Fruit fly (Drosophila melanogaster) whole organism, prepupa: ENCODE results near the gene CG12362.
A peak's percentile ranks its signal among the peaks of the same experiment; 100 is the strongest.

ENCODE experiments used
- Blimp-1 ChIP-seq: fragments of 200-800 bp; sonication (Bioruptor generic); optimal IDR thresholded peaks from 3 replicates; lab custom pipeline; 2017; ENCODE audit warnings: missing biosample characterization, missing genetic modification characterization, mild to moderate bottlenecking, moderate library complexity, missing genetic modification reagents
- CG10631 ChIP-seq: fragments of 200-800 bp; sonication (Bioruptor generic); optimal IDR thresholded peaks from 2 replicates; lab custom pipeline; 2016; ENCODE audit warnings: missing biosample characterization, missing genetic modification characterization
- CG11294 ChIP-seq: fragments of 200-800 bp; sonication (Bioruptor generic); IDR thresholded peaks from 2 replicates; pipeline ENCODE4 v1.3.6; 2022; ENCODE audit warnings: missing biosample characterization, missing genetic modification characterization
- CG11762 ChIP-seq: fragments of 200-800 bp; sonication (Bioruptor generic); optimal IDR thresholded peaks from 3 replicates; lab custom pipeline; 2016; ENCODE audit warnings: missing biosample characterization, missing genetic modification characterization; ENCODE audit not compliant: insufficient read depth
- CG11902 ChIP-seq: fragments of 200-800 bp; sonication (Bioruptor generic); optimal IDR thresholded peaks from 3 replicates; lab custom pipeline; 2016; ENCODE audit warnings: missing biosample characterization, missing genetic modification characterization
- CG15336 ChIP-seq: fragments of 200-800 bp; sonication (Bioruptor generic); IDR thresholded peaks from 2 replicates; pipeline ENCODE4 v1.3.6; 2022; ENCODE audit warnings: missing biosample characterization, missing genetic modification characterization
- CG1621 ChIP-seq: fragments of 200-800 bp; sonication (Bioruptor generic); optimal IDR thresholded peaks from 3 replicates; lab custom pipeline; 2018; ENCODE audit warnings: missing biosample characterization, mild to moderate bottlenecking, missing genetic modification characterization
- CG16779 ChIP-seq: fragments of 200-800 bp; sonication (Bioruptor generic); optimal IDR thresholded peaks from 3 replicates; lab custom pipeline; 2017; ENCODE audit warnings: missing biosample characterization, mild to moderate bottlenecking, missing genetic modification characterization
- CG31627 ChIP-seq: fragments of 200-800 bp; sonication (Bioruptor generic); optimal IDR thresholded peaks from 3 replicates; lab custom pipeline; 2016; ENCODE audit warnings: missing biosample characterization, missing genetic modification characterization
- CG3919 ChIP-seq: fragments of 200-800 bp; sonication (Bioruptor generic); optimal IDR thresholded peaks from 3 replicates; lab custom pipeline; 2016; ENCODE audit warnings: missing biosample characterization, missing genetic modification characterization
- CG4318 ChIP-seq: fragments of 200-800 bp; sonication (Bioruptor generic); optimal IDR thresholded peaks from 3 replicates; lab custom pipeline; 2017; ENCODE audit warnings: missing biosample characterization, mild to moderate bottlenecking, missing genetic modification characterization
- CG6808 ChIP-seq: fragments of 200-800 bp; sonication (Bioruptor generic); optimal IDR thresholded peaks from 3 replicates; lab custom pipeline; 2017; ENCODE audit warnings: missing biosample characterization, missing genetic modification characterization, mild to moderate bottlenecking, moderate library complexity, missing genetic modification reagents
- CG6854 ChIP-seq: fragments of 200-800 bp; sonication (Bioruptor generic); optimal IDR thresholded peaks from 2 replicates; lab custom pipeline; 2017; ENCODE audit warnings: missing biosample characterization, mild to moderate bottlenecking, missing genetic modification characterization
- CG7368 ChIP-seq: fragments of 200-800 bp; sonication (Bioruptor generic); optimal IDR thresholded peaks from 3 replicates; lab custom pipeline; 2016; ENCODE audit warnings: missing biosample characterization, missing genetic modification characterization
- CG8119 ChIP-seq: fragments of 200-800 bp; sonication (Bioruptor generic); IDR thresholded peaks from 3 replicates; pipeline ENCODE4 v1.3.6; 2022; ENCODE audit warnings: missing biosample characterization, missing genetic modification characterization
- CG8319 ChIP-seq: fragments of 200-800 bp; sonication (Bioruptor generic); optimal IDR thresholded peaks from 3 replicates; lab custom pipeline; 2016; ENCODE audit warnings: missing biosample characterization, missing genetic modification characterization
- CG9139 ChIP-seq: fragments of 200-800 bp; sonication (Bioruptor generic); optimal IDR thresholded peaks from 3 replicates; lab custom pipeline; 2017; ENCODE audit warnings: missing biosample characterization, mild to moderate bottlenecking, missing genetic modification characterization
- Eip75B ChIP-seq: fragments of 200-800 bp; sonication (Bioruptor generic); optimal IDR thresholded peaks from 3 replicates; lab custom pipeline; 2016; ENCODE audit warnings: missing biosample characterization, missing genetic modification characterization
- Eip78C ChIP-seq: fragments of 200-800 bp; sonication (Bioruptor generic); peaks from one replicate; lab custom pipeline; 2016; ENCODE audit warnings: missing biosample characterization, missing genetic modification characterization
- Eip93F ChIP-seq: fragments of 200-800 bp; sonication (Bioruptor generic); optimal IDR thresholded peaks from 2 replicates; lab custom pipeline; 2016; ENCODE audit warnings: missing biosample characterization, mild to moderate bottlenecking, missing genetic modification characterization
- Ets21C ChIP-seq: fragments of 200-800 bp; sonication (Bioruptor generic); optimal IDR thresholded peaks from 3 replicates; lab custom pipeline; 2016; ENCODE audit warnings: missing biosample characterization, missing genetic modification characterization
- Ets96B ChIP-seq: fragments of 200-800 bp; optimal IDR thresholded peaks from 2 replicates; lab custom pipeline; 2019; ENCODE audit warnings: missing biosample characterization, mild to moderate bottlenecking, missing genetic modification characterization, moderate library complexity
- Gug ChIP-seq: fragments of 200-800 bp; sonication (Bioruptor generic); IDR thresholded peaks from 2 replicates; pipeline ENCODE4 v1.3.6; 2022; ENCODE audit warnings: missing biosample characterization, missing genetic modification characterization
- Hr38 ChIP-seq: sonication (Bioruptor generic); optimal IDR thresholded peaks from 2 replicates; lab custom pipeline; 2016; ENCODE audit warnings: missing biosample characterization, missing genetic modification characterization
- Lpt ChIP-seq: fragments of 200-800 bp; sonication (Bioruptor generic); optimal IDR thresholded peaks from 3 replicates; lab custom pipeline; 2016; ENCODE audit warnings: missing biosample characterization, missing genetic modification characterization
- Met ChIP-seq: fragments of 200-800 bp; sonication (Bioruptor generic); optimal IDR thresholded peaks from 3 replicates; lab custom pipeline; 2016; ENCODE audit warnings: missing biosample characterization, missing genetic modification characterization
- OdsH ChIP-seq: fragments of 200-800 bp; sonication (Bioruptor generic); optimal IDR thresholded peaks from 3 replicates; lab custom pipeline; 2016; ENCODE audit warnings: missing biosample characterization, missing genetic modification characterization
- Smox ChIP-seq: fragments of 200-800 bp; sonication (Bioruptor generic); optimal IDR thresholded peaks from 3 replicates; lab custom pipeline; 2016; ENCODE audit warnings: missing biosample characterization, missing genetic modification characterization
- Sox102F ChIP-seq: fragments of 200-800 bp; sonication (Bioruptor generic); optimal IDR thresholded peaks from 2 replicates; lab custom pipeline; 2016; ENCODE audit warnings: missing biosample characterization, mild to moderate bottlenecking, missing genetic modification characterization
- Sox14 ChIP-seq: fragments of 200-800 bp; sonication (Bioruptor generic); optimal IDR thresholded peaks from 3 replicates; lab custom pipeline; 2016; ENCODE audit warnings: missing biosample characterization, missing genetic modification characterization
- Sox15 ChIP-seq: fragments of 200-800 bp; sonication (Bioruptor generic); optimal IDR thresholded peaks from 3 replicates; lab custom pipeline; 2016; ENCODE audit warnings: missing biosample characterization, missing genetic modification characterization
- acj6 ChIP-seq: fragments of 200-800 bp; sonication (Bioruptor generic); optimal IDR thresholded peaks from 3 replicates; lab custom pipeline; 2016; ENCODE audit warnings: missing biosample characterization, missing genetic modification characterization
- cyc ChIP-seq: fragments of 200-800 bp; sonication (Bioruptor generic); optimal IDR thresholded peaks from 3 replicates; lab custom pipeline; 2016; ENCODE audit warnings: missing biosample characterization, missing genetic modification characterization
- dac ChIP-seq: fragments of 200-800 bp; sonication (Bioruptor generic); optimal IDR thresholded peaks from 2 replicates; lab custom pipeline; 2017; ENCODE audit warnings: missing biosample characterization, mild to moderate bottlenecking, missing genetic modification characterization
- dsx ChIP-seq: fragments of 200-800 bp; optimal IDR thresholded peaks from 3 replicates; lab custom pipeline; 2019; ENCODE audit warnings: missing biosample characterization, mild to moderate bottlenecking, missing genetic modification characterization, moderate library complexity; ENCODE audit not compliant: poor library complexity, severe bottlenecking
- eg ChIP-seq: fragments of 200-800 bp; sonication (Bioruptor generic); IDR thresholded peaks from 3 replicates; pipeline ENCODE4 v1.3.6; 2022; ENCODE audit warnings: missing biosample characterization, missing genetic modification characterization
- fd59A ChIP-seq: fragments of 200-800 bp; sonication (Bioruptor generic); optimal IDR thresholded peaks from 2 replicates; lab custom pipeline; 2017; ENCODE audit warnings: missing biosample characterization, mild to moderate bottlenecking, missing genetic modification characterization, missing genetic modification reagents
- fd85E ChIP-seq: fragments of 200-800 bp; sonication (Bioruptor generic); optimal IDR thresholded peaks from 3 replicates; lab custom pipeline; 2016; ENCODE audit warnings: missing biosample characterization, missing genetic modification characterization
- fkh ChIP-seq: fragments of 200-800 bp; sonication (Bioruptor generic); optimal IDR thresholded peaks from 3 replicates; lab custom pipeline; 2017; ENCODE audit warnings: missing biosample characterization, mild to moderate bottlenecking, missing genetic modification characterization, moderate library complexity
- lz ChIP-seq: fragments of 200-800 bp; sonication (Bioruptor generic); optimal IDR thresholded peaks from 3 replicates; lab custom pipeline; 2016; ENCODE audit warnings: missing biosample characterization, missing genetic modification characterization
- net ChIP-seq: fragments of 200-800 bp; sonication (Bioruptor generic); optimal IDR thresholded peaks from 3 replicates; lab custom pipeline; 2016; ENCODE audit warnings: missing biosample characterization, missing genetic modification characterization
- pdm3 ChIP-seq: fragments of 200-800 bp; sonication (Bioruptor generic); optimal IDR thresholded peaks from 3 replicates; lab custom pipeline; 2016; ENCODE audit warnings: missing biosample characterization, missing genetic modification characterization
- salr ChIP-seq, 2 experiments: fragments of 200-800 bp; sonication (Bioruptor generic); optimal IDR thresholded peaks; 3 replicates each; lab custom pipeline; 2016 to 2018; ENCODE audit warnings: missing biosample characterization in 2 of 2, missing genetic modification characterization in 2 of 2, mild to moderate bottlenecking in 1 of 2
- spab ChIP-seq: fragments of 200-800 bp; sonication (Bioruptor generic); optimal IDR thresholded peaks from 2 replicates; lab custom pipeline; 2017; ENCODE audit warnings: missing biosample characterization, mild to moderate bottlenecking, missing genetic modification characterization, missing genetic modification reagents
- ss ChIP-seq, 2 experiments: fragments of 200-800 bp; sonication (Bioruptor generic); optimal IDR thresholded peaks; 2 replicates in 1 of 2; 3 replicates in 1 of 2; lab custom pipeline; 2017 to 2018; ENCODE audit warnings: mild to moderate bottlenecking in 2 of 2, missing biosample characterization in 2 of 2, missing genetic modification characterization in 2 of 2, moderate library complexity in 1 of 2
- svp ChIP-seq: fragments of 200-800 bp; sonication (Bioruptor generic); peaks from one replicate; lab custom pipeline; 2016; ENCODE audit warnings: missing biosample characterization, missing genetic modification characterization
- topi ChIP-seq: fragments of 200-800 bp; sonication (Bioruptor generic); optimal IDR thresholded peaks from 3 replicates; lab custom pipeline; 2016; ENCODE audit warnings: missing biosample characterization, missing genetic modification characterization
- vri ChIP-seq: fragments of 200-800 bp; sonication (Bioruptor generic); optimal IDR thresholded peaks from 3 replicates; lab custom pipeline; 2016; ENCODE audit warnings: missing biosample characterization, mild to moderate bottlenecking, missing genetic modification characterization

Gene CG12362

dm6 chr3L:10376670-10377069 is 35.9 kb upstream of the CG12362 start (continued):
- TF ChIP-seq CG7368 (no peak), cyc (GFP tag; lab: Kevin White, UChicago) (no peak), Met (GFP tag; lab: Kevin White, UChicago) (no peak), svp (peak; percentile 10), Eip75B (no peak), CG11294 (GFP tag; lab: Robert Waterston, UW) (peak; percentile 64), CG15336 (GFP tag; lab: Robert Waterston, UW) (peak; percentile 89)

dm6 chr3L:10377984-10378383 is 34.6 kb upstream of the CG12362 start:
- TF ChIP-seq svp = peak; percentile 53
- TF ChIP-seq Ets96B = no peak

- peak; percentile 35 for TF ChIP-seq CG9139 (GFP tag; lab: Kevin White, UChicago)
- TF ChIP-seq Blimp-1 (GFP tag; lab: Kevin White, UChicago) = peak; percentile 49
- TF ChIP-seq Eip78C (GFP tag; lab: Kevin White, UChicago) = peak; percentile 92
- no peak for TF ChIP-seq CG8319 (GFP tag; lab: Kevin White, UChicago)
- peak; percentile 39 for TF ChIP-seq CG11902
- peak; percentile 13 for TF ChIP-seq dsx (GFP tag; lab: Kevin White, UChicago)
- no peak for TF ChIP-seq CG6854 (GFP tag; lab: Kevin White, UChicago)
- peak; percentile 55 for TF ChIP-seq CG8119 (GFP tag; lab: Robert Waterston, UW)
- no peak for TF ChIP-seq CG16779 (tag; lab: Kevin White, UChicago)
- peak; percentile 61; the same call in 2 of the 3 replicates for TF ChIP-seq eg
- TF ChIP-seq CG11294 (GFP tag; lab: Robert Waterston, UW) = peak; percentile 60; the same call in 1 of the 2 replicates
- TF ChIP-seq pdm3 (GFP tag; lab: Kevin White, UChicago) = peak; percentile 73
- peak; percentile 5 for TF ChIP-seq spab
- peak; percentile 26 for TF ChIP-seq CG6808 (GFP tag; lab: Kevin White, UChicago)
- no peak for TF ChIP-seq dac
- TF ChIP-seq Lpt (GFP tag; lab: Kevin White, UChicago) = peak; percentile 29
- peak; percentile 69 for TF ChIP-seq Gug (GFP tag; lab: Robert Waterston, UW)
- TF ChIP-seq Met (GFP tag; lab: Kevin White, UChicago) = peak; percentile 77
- TF ChIP-seq CG3919 (GFP tag; lab: Kevin White, UChicago) = peak; percentile 35
- peak; percentile 84 for TF ChIP-seq topi (GFP tag; lab: Kevin White, UChicago)
- TF ChIP-seq Sox102F = peak; percentile 65
- peak in 1 of 2 experiments; percentile 59 for TF ChIP-seq salr (GFP tag; optimal IDR thresholded peaks at IDR 0.05; lab: Kevin White, UChicago)
- no peak for TF ChIP-seq fd85E (GFP tag; lab: Kevin White, UChicago)
- peak; percentile 27 for TF ChIP-seq fd59A (GFP tag; lab: Kevin White, UChicago)
- TF ChIP-seq Eip93F (GFP tag; lab: Kevin White, UChicago) = no peak
- peak; percentile 79 for TF ChIP-seq Sox14 (GFP tag; lab: Kevin White, UChicago)
- TF ChIP-seq fkh (GFP tag; lab: Kevin White, UChicago) = no peak
- TF ChIP-seq CG10631 = peak; percentile 66
- TF ChIP-seq CG31627 (GFP tag; lab: Kevin White, UChicago) = peak; percentile 82
- TF ChIP-seq Hr38 (GFP tag; lab: Kevin White, UChicago) = no peak
- peak; percentile 44 for TF ChIP-seq CG4318 (GFP tag; lab: Kevin White, UChicago)
- TF ChIP-seq ss (GFP tag; optimal IDR thresholded peaks at IDR 0.05; lab: Kevin White, UChicago) = peak in 1 of 2 experiments; percentile 15
- peak; percentile 98 for TF ChIP-seq svp
- peak; percentile 78 for TF ChIP-seq Smox
- TF ChIP-seq OdsH (GFP tag; lab: Kevin White, UChicago) = peak; percentile 65
- peak; percentile 72 for TF ChIP-seq lz (GFP tag; lab: Kevin White, UChicago)
- peak; percentile 48 for TF ChIP-seq net (GFP tag; lab: Kevin White, UChicago)
- peak; percentile 56 for TF ChIP-seq Sox15 (GFP tag; lab: Kevin White, UChicago)
- TF ChIP-seq Ets21C (GFP tag; lab: Kevin White, UChicago) = peak; percentile 67
- peak; percentile 66 for TF ChIP-seq cyc (GFP tag; lab: Kevin White, UChicago)
- TF ChIP-seq CG1621 = no peak
- TF ChIP-seq CG11762 = peak; percentile 20
- TF ChIP-seq acj6 (GFP tag; lab: Kevin White, UChicago) = peak; percentile 71
- peak; percentile 63 for TF ChIP-seq vri (GFP tag; lab: Kevin White, UChicago)
Measured at dm6 chr3L:10381275-10381674, 31.3 kb upstream of the CG12362 start.
